Fruit fly (Drosophila melanogaster): ENCODE results near the gene grass.
A peak's percentile ranks its signal among the peaks of the same experiment; 100 is the strongest.

DNA sequence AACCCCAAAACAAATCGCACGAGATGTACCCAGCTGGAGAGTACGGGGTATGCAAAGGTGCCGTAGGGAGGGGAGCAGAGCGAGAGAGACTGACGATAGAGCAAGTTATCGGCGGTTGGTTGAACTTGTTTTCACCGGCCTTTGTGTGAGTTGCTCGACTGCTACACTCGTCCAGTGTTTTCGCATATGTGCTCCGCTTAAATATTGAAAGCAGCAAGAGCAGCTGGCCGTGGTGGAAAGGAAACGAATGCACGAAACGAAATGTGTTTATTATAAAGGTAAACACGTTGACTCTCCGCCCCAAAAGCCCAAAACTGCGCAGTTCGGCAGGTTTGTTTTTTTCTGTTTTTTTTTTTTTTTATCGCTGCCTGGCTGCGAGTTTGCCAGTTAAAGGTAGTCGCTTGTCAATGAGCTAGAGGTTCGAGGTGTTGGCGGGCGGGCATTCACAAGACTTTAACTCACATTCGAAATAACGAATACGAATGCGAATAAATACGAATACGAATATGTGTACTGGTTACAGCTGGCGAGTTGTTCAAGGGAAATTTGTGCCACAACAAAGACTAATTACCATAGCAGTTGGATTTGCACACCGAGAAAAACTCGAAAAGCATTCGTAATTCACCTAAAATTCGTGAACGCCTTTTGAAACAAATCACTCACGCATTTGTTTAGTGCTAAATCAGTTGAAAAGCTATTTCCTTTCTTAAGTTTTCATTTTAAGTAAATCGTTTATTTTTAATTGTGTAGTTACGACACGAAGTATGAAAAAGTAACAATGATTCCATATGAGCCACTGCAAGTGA, 28.0 kb upstream of the grass start:
- peak; percentile 81 for TF ChIP-seq pdm3 (GFP tag; optimal IDR thresholded peaks at IDR 0.05)
- TF ChIP-seq CG3919 (GFP tag; optimal IDR thresholded peaks at IDR 0.05): peak; percentile 81
- TF ChIP-seq Sox102F (GFP tag; optimal IDR thresholded peaks at IDR 0.05): peak; percentile 56
- TF ChIP-seq CG6854 (GFP tag; optimal IDR thresholded peaks at IDR 0.05): no peak
- no peak for TF ChIP-seq CG10631 (GFP tag; optimal IDR thresholded peaks at IDR 0.05)
- TF ChIP-seq salr (GFP tag; optimal IDR thresholded peaks at IDR 0.05): peak; percentile 38 to 45
- TF ChIP-seq CG3032 (tag; optimal IDR thresholded peaks at IDR 0.05): peak; percentile 52
- TF ChIP-seq topi (GFP tag; optimal IDR thresholded peaks at IDR 0.05): peak; percentile 89
- peak; percentile 60 for TF ChIP-seq CG10669 (GFP tag; optimal IDR thresholded peaks at IDR 0.05)
- no peak for TF ChIP-seq dac (GFP tag; optimal IDR thresholded peaks at IDR 0.05)
- peak; percentile 78 for TF ChIP-seq CG6163 (GFP tag; IDR thresholded peaks at IDR 0.05)
